Worm (Caenorhabditis elegans): ENCODE measurements around the gene gar-1.
A peak's percentile ranks its signal among the peaks of the same experiment; 100 is the strongest.

Gene gar-1

ce11 chrX:6530591-6530990 lies 45.9 kb upstream of the gar-1 start (continued):
- TF ChIP-seq dve-1 (tag; optimal IDR thresholded peaks at IDR 0.05; ENCODE audit: insufficient read depth), result peak; percentile 85
- TF ChIP-seq nhr-28 (tag; optimal IDR thresholded peaks at IDR 0.05), result peak; percentile 38
- no peak for TF ChIP-seq ces-1 (GFP tag; optimal IDR thresholded peaks at IDR 0.05)
- 0 out of 2 replicates have a peak, but pooled peaks have one; percentile 45 for TF ChIP-seq lin-1 (GFP tag; IDR thresholded peaks at IDR 0.05)
- no peak for TF ChIP-seq nhr-11 (tag; optimal IDR thresholded peaks at IDR 0.05)
- TF ChIP-seq mes-2 (tag; optimal IDR thresholded peaks at IDR 0.05; ENCODE audit: poor library complexity, severe bottlenecking), result no peak
- no peak for TF ChIP-seq nhr-10 (tag; optimal IDR thresholded peaks at IDR 0.05)
- no peak for TF ChIP-seq spr-1 (tag; optimal IDR thresholded peaks at IDR 0.05)
- peak in 1 of 2 experiments; percentile 1 for TF ChIP-seq mdl-1 (tag; optimal IDR thresholded peaks at IDR 0.05)
- TF ChIP-seq dmd-6 (GFP tag; IDR thresholded peaks at IDR 0.05), result peak; percentile 93
- no peak for TF ChIP-seq F26F4.8 (GFP tag; conservative IDR thresholded peaks at IDR 0.05)
- 0 out of 2 replicates have a peak, but pooled peaks have one; percentile 58 for TF ChIP-seq php-3 (GFP tag; IDR thresholded peaks at IDR 0.05)
- no peak for TF ChIP-seq daf-12 (tag; optimal IDR thresholded peaks at IDR 0.05)

- TF ChIP-seq zip-11 (GFP tag; IDR thresholded peaks at IDR 0.05) (no peak), aha-1 (tag) (no peak), ceh-32 (tag; optimal IDR thresholded peaks at IDR 0.05; ENCODE audit: poor library complexity) (no peak), ZK337.2 (GFP tag; IDR thresholded peaks at IDR 0.05) (no peak), fkh-10 (GFP tag; optimal IDR thresholded peaks at IDR 0.05) (no peak), jun-1 (tag; optimal IDR thresholded peaks at IDR 0.05) (no peak), fos-1 (tag; optimal IDR thresholded peaks at IDR 0.05) (no peak), ceh-62 (tag; optimal IDR thresholded peaks at IDR 0.05) (no peak), pha-4 (GFP tag; IDR thresholded peaks at IDR 0.05) (no peak), pha-4 (tag; optimal IDR thresholded peaks at IDR 0.05) (no peak), unc-39 (tag; optimal IDR thresholded peaks at IDR 0.05) (no peak), nhr-102 (tag; optimal IDR thresholded peaks at IDR 0.05) (no peak), zag-1 (tag; optimal IDR thresholded peaks at IDR 0.05) (no peak), daf-16 (GFP tag; optimal IDR thresholded peaks at IDR 0.05) (no peak), daf-16 (tag; optimal IDR thresholded peaks at IDR 0.05) (no peak), duxl-1 (tag; optimal IDR thresholded peaks at IDR 0.05; ENCODE audit: poor library complexity) (no peak), nhr-76 (tag; optimal IDR thresholded peaks at IDR 0.05) (no peak), unc-130 (GFP tag; optimal IDR thresholded peaks at IDR 0.05) (no peak), snpc-4 (tag; optimal IDR thresholded peaks at IDR 0.05) (no peak), mxl-3 (GFP tag; optimal IDR thresholded peaks at IDR 0.05) (no peak), nhr-42 (GFP tag; IDR thresholded peaks at IDR 0.05) (no peak)
Observed at ce11 chrX:6530046-6530445, 45.4 kb upstream of the gar-1 start, which contains the start of gene ceh-60. TSS of gene ceh-60 (minus strand) at chrX:6530146.

DNA sequence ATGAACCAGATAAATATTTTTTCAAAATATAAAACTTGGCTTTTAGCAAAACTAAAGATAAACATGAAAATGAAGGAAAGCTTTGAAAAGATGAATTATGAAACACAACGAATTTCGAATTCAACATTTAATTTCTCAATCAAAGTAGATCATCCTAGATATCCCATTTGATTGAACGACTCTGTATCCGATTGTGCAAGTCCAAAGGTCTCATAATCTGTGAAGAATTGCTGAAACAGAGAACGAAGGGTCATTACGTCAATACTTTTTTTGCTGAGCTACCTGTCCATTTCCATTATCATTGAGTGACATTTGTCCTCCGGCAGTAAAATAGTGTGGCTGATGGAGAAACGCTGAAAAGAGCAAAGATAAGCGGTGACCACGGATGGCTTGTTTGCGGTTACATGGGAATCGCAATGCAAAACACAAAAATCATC lies 38.0 kb upstream of the gar-1 start:
- TF ChIP-seq rbr-2 (tag; optimal IDR thresholded peaks at IDR 0.05) (no peak), nhr-28 (tag; optimal IDR thresholded peaks at IDR 0.05) (peak; percentile 77), vab-7 (GFP tag; IDR thresholded peaks at IDR 0.05) (no peak), lin-1 (GFP tag; IDR thresholded peaks at IDR 0.05) (0 out of 2 replicates have a peak, but pooled peaks have one; percentile 50), set-16 (GFP tag; IDR thresholded peaks at IDR 0.05) (no peak), F49E8.2 (tag; optimal IDR thresholded peaks at IDR 0.05; ENCODE audit: borderline replicate concordance) (no peak), zip-2 (tag; optimal IDR thresholded peaks at IDR 0.05) (no peak), ctbp-1 (GFP tag; IDR thresholded peaks at IDR 0.05) (no peak), ama-1 (optimal IDR thresholded peaks at IDR 0.05) (no peak), spr-3 (GFP tag; optimal IDR thresholded peaks at IDR 0.05) (no peak), lin-38 (GFP tag; IDR thresholded peaks at IDR 0.05) (no peak), dpl-1 (GFP tag; optimal IDR thresholded peaks at IDR 0.05) (no peak), nhr-10 (tag; optimal IDR thresholded peaks at IDR 0.05) (no peak), zfp-3 (GFP tag; conservative IDR thresholded peaks at IDR 0.05) (no peak; the same call in none of the 2 replicates), zag-1 (tag; optimal IDR thresholded peaks at IDR 0.05) (no peak), Y5F2A.4 (GFP tag; optimal IDR thresholded peaks at IDR 0.05) (no peak), daf-16 (GFP tag; optimal IDR thresholded peaks at IDR 0.05) (peak in 1 of 2 experiments; percentile 38), daf-16 (tag; optimal IDR thresholded peaks at IDR 0.05) (peak; percentile 86), lin-39 (tag; optimal IDR thresholded peaks at IDR 0.05) (no peak), ztf-7 (tag; optimal IDR thresholded peaks at IDR 0.05) (no peak), ceh-28 (tag; optimal IDR thresholded peaks at IDR 0.05) (no peak), dmd-9 (GFP tag; IDR thresholded peaks at IDR 0.05) (no peak), lin-29 (GFP tag; IDR thresholded peaks at IDR 0.05) (no peak), fkh-10 (GFP tag; optimal IDR thresholded peaks at IDR 0.05) (no peak)
